Fruit fly (Drosophila melanogaster) whole organism, embryonic: ENCODE measurements around the gene RfC3.

Experiments used
- Adf1 ChIP-seq: fragments of 200-800 bp; sonication (Bioruptor generic); IDR thresholded peaks from 2 replicates; pipeline ENCODE4 v1.3.6; 2022; ENCODE audit warnings: missing biosample characterization, missing genetic modification characterization
- BEAF-32 ChIP-seq: fragments of 200-800 bp; sonication (Bioruptor generic); optimal IDR thresholded peaks from 3 replicates; lab custom pipeline; 2017; ENCODE audit warnings: missing biosample characterization, missing genetic modification characterization, mild to moderate bottlenecking, moderate library complexity, missing genetic modification reagents
- Bdp1 ChIP-seq: fragments of 200-800 bp; sonication (Bioruptor generic); optimal IDR thresholded peaks from 3 replicates; lab custom pipeline; 2016; ENCODE audit warnings: missing biosample characterization, missing genetic modification characterization
- C15 ChIP-seq: fragments of 200-800 bp; sonication (Bioruptor generic); IDR thresholded peaks from 3 replicates; pipeline ENCODE4 v1.3.6; 2022; ENCODE audit warnings: missing biosample characterization, missing genetic modification characterization
- CG10267 ChIP-seq: fragments of 200-800 bp; sonication (Bioruptor generic); optimal IDR thresholded peaks from 2 replicates; lab custom pipeline; 2018; ENCODE audit warnings: missing biosample characterization, mild to moderate bottlenecking, missing genetic modification characterization, moderate library complexity
- CG11723 ChIP-seq: fragments of 200-800 bp; sonication (Bioruptor generic); optimal IDR thresholded peaks from 2 replicates; lab custom pipeline; 2017; ENCODE audit warnings: missing biosample characterization, mild to moderate bottlenecking, missing genetic modification characterization
- CG12104 ChIP-seq: fragments of 200-800 bp; sonication (Bioruptor generic); optimal IDR thresholded peaks from 3 replicates; lab custom pipeline; 2016; ENCODE audit warnings: missing biosample characterization, missing genetic modification characterization
- CG12155 ChIP-seq: fragments of 200-800 bp; sonication (Bioruptor generic); optimal IDR thresholded peaks from 3 replicates; lab custom pipeline; 2016; ENCODE audit warnings: missing biosample characterization, missing genetic modification characterization
- CG12299 ChIP-seq: fragments of 200-800 bp; sonication (Bioruptor generic); optimal IDR thresholded peaks from 2 replicates; lab custom pipeline; 2018; ENCODE audit warnings: missing biosample characterization, mild to moderate bottlenecking, missing genetic modification characterization
- CG12942 ChIP-seq: fragments of 200-800 bp; sonication (Bioruptor generic); optimal IDR thresholded peaks from 3 replicates; lab custom pipeline; 2016; ENCODE audit warnings: missing biosample characterization, missing genetic modification characterization
- CG14860 ChIP-seq: fragments of 200-800 bp; sonication (Bioruptor generic); IDR thresholded peaks from 3 replicates; pipeline ENCODE4 v1.3.6; 2022; ENCODE audit warnings: missing biosample characterization, missing genetic modification characterization; ENCODE audit not compliant: partially characterized antibody
- CG15514 ChIP-seq: fragments of 200-800 bp; sonication (Bioruptor generic); optimal IDR thresholded peaks from 3 replicates; lab custom pipeline; 2017; ENCODE audit warnings: missing biosample characterization, missing genetic modification characterization, mild to moderate bottlenecking, moderate library complexity, missing genetic modification reagents
- CG18764 ChIP-seq: fragments of 200-800 bp; sonication (Bioruptor generic); optimal IDR thresholded peaks from 3 replicates; lab custom pipeline; 2016; ENCODE audit warnings: missing biosample characterization, missing genetic modification characterization
- CG30431 ChIP-seq: fragments of 200-800 bp; sonication (Bioruptor generic); optimal IDR thresholded peaks from 2 replicates; lab custom pipeline; 2017; ENCODE audit warnings: missing biosample characterization, missing genetic modification characterization
- CG31224 ChIP-seq: fragments of 200-800 bp; sonication (Bioruptor generic); IDR thresholded peaks from 2 replicates; pipeline ENCODE4 v1.3.6; 2022; ENCODE audit warnings: missing biosample characterization, missing genetic modification characterization
- CG33557 ChIP-seq: fragments of 200-800 bp; sonication (Bioruptor generic); optimal IDR thresholded peaks from 2 replicates; lab custom pipeline; 2019; ENCODE audit warnings: missing biosample characterization, mild to moderate bottlenecking, missing genetic modification characterization, moderate library complexity
- CG34224 ChIP-seq: fragments of 200-800 bp; sonication (Bioruptor generic); IDR thresholded peaks from 3 replicates; pipeline ENCODE4 v1.3.6; 2022; ENCODE audit warnings: missing biosample characterization, missing genetic modification characterization; ENCODE audit not compliant: partially characterized antibody
- CG3726 ChIP-seq: fragments of 200-800 bp; sonication (Bioruptor generic); IDR thresholded peaks from 3 replicates; pipeline ENCODE4, ENCODE4 v1.3.6; 2022; ENCODE audit warnings: missing biosample characterization, missing genetic modification characterization
- CG4360 ChIP-seq: fragments of 200-800 bp; sonication (Bioruptor generic); IDR thresholded peaks from 2 replicates; pipeline ENCODE4 v1.3.6; 2022; ENCODE audit warnings: missing biosample characterization, missing genetic modification characterization
- CG6654 ChIP-seq: fragments of 200-800 bp; sonication (Bioruptor generic); optimal IDR thresholded peaks from 2 replicates; lab custom pipeline; 2017; ENCODE audit warnings: missing biosample characterization, mild to moderate bottlenecking, missing genetic modification characterization
- CG8944 ChIP-seq: fragments of 200-800 bp; sonication (Bioruptor generic); optimal IDR thresholded peaks from 3 replicates; lab custom pipeline; 2016; ENCODE audit warnings: missing biosample characterization, missing genetic modification characterization
- CHES-1-like ChIP-seq: fragments of 200-800 bp; sonication (Bioruptor generic); optimal IDR thresholded peaks from 2 replicates; lab custom pipeline; 2016; ENCODE audit warnings: missing biosample characterization, missing genetic modification characterization
- CoRest ChIP-seq: fragments of 200-800 bp; sonication (Bioruptor generic); optimal IDR thresholded peaks from 3 replicates; lab custom pipeline; 2018; ENCODE audit warnings: missing biosample characterization, mild to moderate bottlenecking, missing genetic modification characterization, moderate library complexity
- D ChIP-seq, 2 experiments: fragments of 200-800 bp in 1 of 2; fragments of >200 bp in 1 of 2; sonication (Bioruptor generic) in 1 of 2; optimal IDR thresholded peaks; 2 replicates in 1 of 2; 3 replicates in 1 of 2; lab custom pipeline; 2017; ENCODE audit warnings: mild to moderate bottlenecking in 1 of 2, missing biosample characterization in 1 of 2, missing genetic modification characterization in 1 of 2, missing genetic modification reagents in 1 of 2
- E2f1 ChIP-seq: fragments of 200-800 bp; sonication (Bioruptor generic); IDR thresholded peaks from 2 replicates; pipeline ENCODE4 v1.3.6; 2022; ENCODE audit warnings: missing biosample characterization, missing genetic modification characterization
- GATAe ChIP-seq: fragments of 200-800 bp; sonication (Bioruptor generic); conservative IDR thresholded peaks from 2 replicates; pipeline ENCODE4 v1.3.6; 2022; ENCODE audit warnings: missing biosample characterization, missing genetic modification characterization
- Kr ChIP-seq: fragments of 200-800 bp; sonication (Bioruptor generic); optimal IDR thresholded peaks from 2 replicates; lab custom pipeline; 2017; ENCODE audit warnings: missing biosample characterization, mild to moderate bottlenecking, missing genetic modification characterization
- Lhr ChIP-seq: fragments of 200-800 bp; sonication (Bioruptor generic); optimal IDR thresholded peaks from 3 replicates; lab custom pipeline; 2017; ENCODE audit warnings: mild to moderate bottlenecking, missing biosample characterization, missing genetic modification reagents, missing genetic modification characterization
- Lim3 ChIP-seq: fragments of 200-800 bp; sonication (Bioruptor generic); IDR thresholded peaks from 2 replicates; pipeline ENCODE4 v1.3.6; 2022; ENCODE audit warnings: missing biosample characterization, missing genetic modification characterization
- Mad ChIP-seq: fragments of 200-800 bp; sonication (Bioruptor generic); optimal IDR thresholded peaks from 2 replicates; lab custom pipeline; 2016; ENCODE audit warnings: missing biosample characterization, missing genetic modification characterization
- Mrtf ChIP-seq: fragments of 200-800 bp; sonication (Bioruptor generic); IDR thresholded peaks from 3 replicates; pipeline ENCODE4 v1.3.6; 2022; ENCODE audit warnings: missing biosample characterization, missing genetic modification characterization
- Usf ChIP-seq: fragments of 200-800 bp; sonication (Bioruptor generic); optimal IDR thresholded peaks from 2 replicates; lab custom pipeline; 2017; ENCODE audit warnings: missing genotype, missing biosample characterization, missing genetic modification characterization
- bbx ChIP-seq: fragments of 200-800 bp; sonication (Bioruptor generic); IDR thresholded peaks from 2 replicates; pipeline ENCODE4 v1.3.6; 2022; ENCODE audit warnings: missing biosample characterization, missing genetic modification characterization; ENCODE audit not compliant: partially characterized antibody
- bsh ChIP-seq, 2 experiments: fragments of 200-800 bp; sonication (Bioruptor generic); optimal IDR thresholded peaks; 2 replicates each; lab custom pipeline; 2017 to 2018; ENCODE audit warnings: mild to moderate bottlenecking in 2 of 2, missing biosample characterization in 2 of 2, missing genetic modification characterization in 2 of 2, moderate library complexity in 1 of 2
- cas ChIP-seq: fragments of 200-800 bp; sonication (Bioruptor generic); IDR thresholded peaks from 2 replicates; pipeline ENCODE4 v1.3.6; 2022; ENCODE audit warnings: missing biosample characterization, missing genetic modification characterization
- cato ChIP-seq: fragments of 200-800 bp; sonication (Bioruptor generic); optimal IDR thresholded peaks from 2 replicates; lab custom pipeline; 2016; ENCODE audit warnings: missing biosample characterization, missing genetic modification characterization, borderline replicate concordance
- eyg ChIP-seq: fragments of 200-800 bp; sonication (Bioruptor generic); optimal IDR thresholded peaks from 3 replicates; lab custom pipeline; 2016; ENCODE audit warnings: missing biosample characterization, missing genetic modification characterization
- fru ChIP-seq: fragments of >200 bp; optimal IDR thresholded peaks from 2 replicates; lab custom pipeline; 2017
- gsb-n ChIP-seq: fragments of 200-800 bp; sonication (Bioruptor generic); optimal IDR thresholded peaks from 3 replicates; lab custom pipeline; 2018; ENCODE audit warnings: missing biosample characterization, mild to moderate bottlenecking, missing genetic modification characterization
- hbn ChIP-seq: fragments of 200-800 bp; sonication (Bioruptor generic); IDR thresholded peaks from 2 replicates; pipeline ENCODE4 v1.3.6; 2022; ENCODE audit warnings: missing biosample characterization, missing genetic modification characterization; ENCODE audit not compliant: partially characterized antibody
- nerfin-1 ChIP-seq: fragments of 200-800 bp; sonication (Bioruptor generic); optimal IDR thresholded peaks from 3 replicates; lab custom pipeline; 2019; ENCODE audit warnings: missing biosample characterization, mild to moderate bottlenecking, missing genetic modification characterization, moderate library complexity
- otp ChIP-seq: fragments of 200-800 bp; sonication (Bioruptor generic); IDR thresholded peaks from 3 replicates; pipeline ENCODE4, ENCODE4 v1.3.6; 2022; ENCODE audit warnings: missing biosample characterization, missing genetic modification characterization
- pfk ChIP-seq: fragments of 200-800 bp; sonication (Bioruptor generic); optimal IDR thresholded peaks from 2 replicates; lab custom pipeline; 2018; ENCODE audit warnings: missing biosample characterization, mild to moderate bottlenecking, missing genetic modification characterization, moderate library complexity
- run ChIP-seq: fragments of 200-800 bp; sonication (Bioruptor generic); optimal IDR thresholded peaks from 3 replicates; lab custom pipeline; 2018; ENCODE audit warnings: missing biosample characterization, mild to moderate bottlenecking, missing genetic modification characterization
- sens ChIP-seq: fragments of 200-800 bp; sonication (Bioruptor generic); peaks from one replicate; lab custom pipeline; 2016; ENCODE audit warnings: missing biosample characterization, missing genetic modification characterization
- slou ChIP-seq: fragments of 200-800 bp; sonication (Bioruptor generic); optimal IDR thresholded peaks from 3 replicates; lab custom pipeline; 2016; ENCODE audit warnings: missing biosample characterization, missing genetic modification characterization
- sna ChIP-seq: fragments of 200-800 bp; sonication (Bioruptor generic); IDR thresholded peaks from 2 replicates; pipeline ENCODE4 v1.3.6; 2022; ENCODE audit warnings: missing biosample characterization, missing genetic modification characterization; ENCODE audit not compliant: partially characterized antibody
- tin ChIP-seq: fragments of 200-800 bp; sonication (Bioruptor generic); optimal IDR thresholded peaks from 3 replicates; lab custom pipeline; 2016; ENCODE audit warnings: missing biosample characterization, missing genetic modification characterization
- z ChIP-seq: fragments of 200-800 bp; sonication (Bioruptor generic); IDR thresholded peaks from 3 replicates; pipeline ENCODE4 v1.3.6; 2022; ENCODE audit warnings: missing biosample characterization, missing genetic modification characterization

Gene RfC3

DNA sequence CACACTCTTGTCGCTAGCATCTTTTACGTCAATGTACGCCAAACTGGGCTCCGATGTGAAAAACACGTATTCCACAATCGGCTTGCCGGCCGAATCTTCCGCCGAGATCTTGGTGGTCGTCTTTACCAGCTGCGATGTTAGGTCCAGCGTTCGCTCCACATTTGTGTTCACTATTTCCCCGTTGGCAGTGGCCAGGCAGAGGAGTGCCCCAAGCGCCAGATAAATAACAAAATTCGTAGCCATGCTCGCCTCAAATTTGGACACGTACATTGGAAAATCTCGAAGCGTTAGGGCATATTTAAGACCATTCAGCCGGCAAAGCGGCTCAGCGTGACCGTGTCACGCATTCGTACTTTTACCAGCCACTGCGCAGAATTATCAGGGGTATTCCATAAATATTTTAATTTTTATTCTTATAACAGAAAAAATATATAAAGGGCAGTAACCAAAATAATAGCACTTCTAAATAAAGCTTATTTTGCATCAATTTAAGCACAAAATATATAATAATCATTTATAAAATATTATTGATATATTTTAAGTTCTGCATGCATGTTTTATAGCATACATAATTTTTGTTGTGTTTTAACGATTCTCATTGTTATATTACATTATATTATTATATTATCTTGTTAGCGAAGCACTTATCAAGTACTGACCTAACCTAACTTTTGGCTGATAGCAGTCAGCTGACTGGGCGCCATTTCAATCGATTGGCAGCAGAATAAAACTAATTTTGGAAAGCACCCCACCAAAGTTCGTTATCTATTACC, 43.3 kb upstream of the RfC3 start, which contains the start of the genes CG33303 and dpr19 (continued):
- no peak for TF ChIP-seq CG34224
- peak; percentile 50 for TF ChIP-seq CG12155 (GFP tag; lab: Kevin White, UChicago)
- no peak for TF ChIP-seq eyg (GFP tag; lab: Kevin White, UChicago)
- TF ChIP-seq CG15514 (GFP tag; lab: Kevin White, UChicago) = peak; percentile 69
- 0 out of 2 replicates have a peak, but pooled peaks have one; percentile 7 for TF ChIP-seq CG4360
- no peak for TF ChIP-seq otp (GFP tag; lab: Robert Waterston, UW)
- peak; percentile 60 for TF ChIP-seq E2f1
- TF ChIP-seq CG33557 = peak; percentile 74
- no peak for TF ChIP-seq Usf (GFP tag; lab: Kevin White, UChicago)
- TF ChIP-seq CG30431 (GFP tag; lab: Kevin White, UChicago) = no peak
- peak in 1 of 2 experiments; percentile 83 for TF ChIP-seq bsh (GFP tag; optimal IDR thresholded peaks at IDR 0.05; lab: Kevin White, UChicago)
- no peak for TF ChIP-seq Mrtf
- no peak for TF ChIP-seq Mad (GFP tag; lab: Kevin White, UChicago)
- TF ChIP-seq slou = peak; percentile 20
- no peak for TF ChIP-seq cato (GFP tag; lab: Kevin White, UChicago)
- TF ChIP-seq GATAe (GFP tag; lab: Robert Waterston, UW) = no peak
- no peak for TF ChIP-seq z (GFP tag; lab: Robert Waterston, UW)
- no peak for TF ChIP-seq D (optimal IDR thresholded peaks at IDR 0.05; lab: Kevin White, UChicago)
- TF ChIP-seq D (GFP tag; optimal IDR thresholded peaks at IDR 0.05; lab: Kevin White, UChicago) = peak; percentile 49
- TF ChIP-seq Bdp1 (GFP tag; lab: Kevin White, UChicago) = no peak
- no peak for TF ChIP-seq CG14860 (GFP tag; lab: Robert Waterston, UW)
- TF ChIP-seq BEAF-32 (GFP tag; lab: Kevin White, UChicago) = peak; percentile 19
- peak; percentile 16 for TF ChIP-seq CG6654 (GFP tag; lab: Kevin White, UChicago)
- TF ChIP-seq gsb-n (tag; lab: Kevin White, UChicago) = peak; percentile 82
- peak; percentile 9 for TF ChIP-seq CG11723 (GFP tag; lab: Kevin White, UChicago)
- no peak for TF ChIP-seq Adf1 (GFP tag; lab: Robert Waterston, UW)
- TF ChIP-seq hbn = no peak
- peak; percentile 84 for TF ChIP-seq CG10267 (tag; lab: Kevin White, UChicago)
- TF ChIP-seq CG12299 (tag; lab: Kevin White, UChicago) = peak; percentile 81
- TF ChIP-seq Lhr = peak; percentile 55
- peak; percentile 83 for TF ChIP-seq CoRest (tag; lab: Kevin White, UChicago)
- peak; percentile 61 for TF ChIP-seq pfk (GFP tag; lab: Kevin White, UChicago)
- peak; percentile 51; the same call in 1 of the 3 replicates for TF ChIP-seq CG3726 (GFP tag; lab: Robert Waterston, UW)
- TF ChIP-seq cas (GFP tag; lab: Robert Waterston, UW) = no peak
- peak; percentile 38 for TF ChIP-seq CG12942 (GFP tag; lab: Kevin White, UChicago)
- TF ChIP-seq sens = no peak
- no peak for TF ChIP-seq C15 (GFP tag; lab: Robert Waterston, UW)
- peak; percentile 54 for TF ChIP-seq tin (GFP tag; lab: Kevin White, UChicago)
- TF ChIP-seq CG8944 (GFP tag; lab: Kevin White, UChicago) = no peak
- peak; percentile 41; the same call in 1 of the 2 replicates for TF ChIP-seq CG31224 (GFP tag; lab: Robert Waterston, UW)
- TF ChIP-seq CG18764 (GFP tag; lab: Kevin White, UChicago) = peak; percentile 51
- no peak for TF ChIP-seq fru (lab: Kevin White, UChicago)
- TF ChIP-seq Lim3 (GFP tag; lab: Robert Waterston, UW) = no peak
- TF ChIP-seq bbx (GFP tag; lab: Robert Waterston, UW) = 0 out of 2 replicates have a peak, but pooled peaks have one; percentile 19
- TF ChIP-seq CG12104 (GFP tag; lab: Kevin White, UChicago) = peak; percentile 49
- TF ChIP-seq Kr (GFP tag; lab: Kevin White, UChicago) = no peak
- peak; percentile 76 for TF ChIP-seq nerfin-1 (tag; lab: Kevin White, UChicago)
- peak; percentile 72 for TF ChIP-seq run
- no peak for TF ChIP-seq CHES-1-like (GFP tag; lab: Kevin White, UChicago)
- no peak for TF ChIP-seq sna (GFP tag; lab: Robert Waterston, UW)
